Fruit fly (Drosophila melanogaster): ENCODE results near the gene Obp69a.

The Obp69a gene

DNA sequence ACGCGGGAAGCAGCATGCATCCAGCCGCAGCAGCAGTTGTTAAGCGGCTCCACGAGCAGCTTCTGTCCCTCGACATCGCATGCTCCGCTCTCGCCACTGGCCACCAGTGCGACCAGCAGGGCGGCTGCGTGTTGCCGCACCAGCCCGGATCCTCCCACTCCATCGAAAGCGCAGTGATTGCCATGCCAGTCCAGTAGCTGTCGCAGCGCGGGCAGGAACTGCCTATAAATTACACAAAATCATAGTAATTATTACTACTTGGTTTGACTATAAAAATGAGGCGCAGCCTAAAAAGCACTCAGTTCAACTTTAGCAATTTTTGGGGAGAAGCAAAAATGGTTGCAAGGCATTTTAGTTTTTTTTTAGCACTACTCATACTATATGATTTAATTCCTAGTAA lies at the start of gene Obp69a:
Gene Obp69a (plus strand): TSS at position 301 of the 400 bp plus-strand sequence.
- TF ChIP-seq pad (GFP tag; optimal IDR thresholded peaks at IDR 0.05) (no peak), Clk (GFP tag; optimal IDR thresholded peaks at IDR 0.05) (no peak), CG11617 (GFP tag; optimal IDR thresholded peaks at IDR 0.05) (no peak), toe (GFP tag; optimal IDR thresholded peaks at IDR 0.05) (no peak), CG14711 (tag; optimal IDR thresholded peaks at IDR 0.05) (no peak), cic (GFP tag; optimal IDR thresholded peaks at IDR 0.05) (no peak), CG7101 (tag; optimal IDR thresholded peaks at IDR 0.05) (no peak), Mnt (GFP tag; optimal IDR thresholded peaks at IDR 0.05) (no peak), cnc (optimal IDR thresholded peaks at IDR 0.05) (no peak), CG5204 (GFP tag; optimal IDR thresholded peaks at IDR 0.05) (no peak), kay (GFP tag; ENCODE audit: borderline replicate concordance) (no peak), CG12768 (GFP tag; optimal IDR thresholded peaks at IDR 0.05) (no peak), ovo (GFP tag; optimal IDR thresholded peaks at IDR 0.05) (no peak), CG33017 (tag; optimal IDR thresholded peaks at IDR 0.05) (no peak), bab1 (GFP tag; optimal IDR thresholded peaks at IDR 0.05) (no peak), Hr96 (GFP tag; optimal IDR thresholded peaks at IDR 0.05) (no peak), CG1620 (GFP tag; optimal IDR thresholded peaks at IDR 0.05) (no peak), Crg-1 (GFP tag; optimal IDR thresholded peaks at IDR 0.05) (no peak), CG7045 (GFP tag; optimal IDR thresholded peaks at IDR 0.05) (no peak)

DNA sequence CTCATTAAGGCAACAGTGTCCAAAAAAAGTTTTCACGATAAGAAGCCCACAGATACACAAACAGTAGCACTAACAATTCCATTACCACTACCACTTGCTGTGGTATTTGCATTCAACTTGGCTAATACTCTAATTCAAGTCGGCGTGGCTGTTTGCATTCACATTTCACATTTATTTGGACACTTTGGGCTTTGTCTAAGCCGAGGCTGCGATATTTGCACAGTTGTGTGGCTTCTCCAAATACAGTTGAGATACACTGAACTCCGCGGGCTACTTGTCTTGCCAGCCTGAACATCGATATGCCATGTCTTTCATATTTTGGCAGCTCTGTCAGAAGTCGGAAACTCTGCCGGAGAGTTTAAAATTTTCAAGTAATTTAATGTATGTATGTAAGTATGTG lies 45.7 kb upstream of the Obp69a start:
- TF ChIP-seq CG14711 (tag; optimal IDR thresholded peaks at IDR 0.05) (no peak), CG1620 (GFP tag; optimal IDR thresholded peaks at IDR 0.05) (no peak), ovo (GFP tag; optimal IDR thresholded peaks at IDR 0.05) (no peak), CG7045 (GFP tag; optimal IDR thresholded peaks at IDR 0.05) (no peak), Mnt (GFP tag; optimal IDR thresholded peaks at IDR 0.05) (no peak), Clk (GFP tag; optimal IDR thresholded peaks at IDR 0.05) (no peak), bab1 (GFP tag; optimal IDR thresholded peaks at IDR 0.05) (no peak), toe (GFP tag; optimal IDR thresholded peaks at IDR 0.05) (no peak), cnc (optimal IDR thresholded peaks at IDR 0.05) (no peak), kay (GFP tag; ENCODE audit: borderline replicate concordance) (no peak), Crg-1 (GFP tag; optimal IDR thresholded peaks at IDR 0.05) (no peak), tj (GFP tag; optimal IDR thresholded peaks at IDR 0.05) (no peak), cic (GFP tag; optimal IDR thresholded peaks at IDR 0.05) (no peak), CG5204 (GFP tag; optimal IDR thresholded peaks at IDR 0.05) (no peak), pad (GFP tag; optimal IDR thresholded peaks at IDR 0.05) (no peak), CG11617 (GFP tag; optimal IDR thresholded peaks at IDR 0.05) (no peak), CG33017 (tag; optimal IDR thresholded peaks at IDR 0.05) (no peak), CG12768 (GFP tag; optimal IDR thresholded peaks at IDR 0.05) (no peak), CG7101 (tag; optimal IDR thresholded peaks at IDR 0.05) (no peak)

dm6 chr3L:12351440-12351839 lies 44.5 kb upstream of the Obp69a start, which contains the start of gene CrzR:
Gene CrzR (minus strand): TSS chr3L:12351544.
- TF ChIP-seq CG1620 (GFP tag; optimal IDR thresholded peaks at IDR 0.05) (no peak), CG33017 (tag; optimal IDR thresholded peaks at IDR 0.05) (no peak), CG5204 (GFP tag; optimal IDR thresholded peaks at IDR 0.05) (no peak)

DNA sequence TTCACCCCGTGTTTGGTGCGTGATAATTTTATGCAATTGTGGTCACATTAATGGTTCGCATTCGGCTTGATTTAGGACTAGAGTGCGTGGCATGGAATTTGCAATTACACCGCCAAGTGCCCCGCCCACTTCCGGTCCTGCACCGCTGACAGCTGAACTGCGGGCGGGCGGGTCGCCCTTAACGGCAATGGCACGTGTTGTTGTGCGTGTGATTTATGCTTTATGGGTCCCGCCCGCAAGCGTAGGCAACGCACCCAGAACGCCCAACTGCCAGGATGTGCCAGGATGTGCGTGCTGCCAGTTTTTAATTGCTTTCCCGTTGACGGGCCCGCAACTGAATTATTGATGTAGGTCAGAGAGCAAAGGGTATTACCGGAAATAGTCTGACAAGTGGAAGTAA lies 32.2 kb upstream of the Obp69a start:
- TF ChIP-seq CG12768 (GFP tag; optimal IDR thresholded peaks at IDR 0.05) (no peak), ovo (GFP tag; optimal IDR thresholded peaks at IDR 0.05) (no peak), Crg-1 (GFP tag; optimal IDR thresholded peaks at IDR 0.05) (no peak), CG5204 (GFP tag; optimal IDR thresholded peaks at IDR 0.05) (no peak), Clk (GFP tag; optimal IDR thresholded peaks at IDR 0.05) (no peak), bab1 (GFP tag; optimal IDR thresholded peaks at IDR 0.05) (no peak), CG14711 (tag; optimal IDR thresholded peaks at IDR 0.05) (no peak), CG11617 (GFP tag; optimal IDR thresholded peaks at IDR 0.05) (no peak), cic (GFP tag; optimal IDR thresholded peaks at IDR 0.05) (no peak), pad (GFP tag; optimal IDR thresholded peaks at IDR 0.05) (no peak)

- TF ChIP-seq CG11617 (GFP tag; optimal IDR thresholded peaks at IDR 0.05): no peak
- TF ChIP-seq CG12768 (GFP tag; optimal IDR thresholded peaks at IDR 0.05): no peak
- no peak for TF ChIP-seq Crg-1 (GFP tag; optimal IDR thresholded peaks at IDR 0.05)
- no peak for TF ChIP-seq kay (GFP tag; ENCODE audit: borderline replicate concordance)
- no peak for TF ChIP-seq Mnt (GFP tag; optimal IDR thresholded peaks at IDR 0.05)
- TF ChIP-seq CG7101 (tag; optimal IDR thresholded peaks at IDR 0.05): no peak
- no peak for TF ChIP-seq toe (GFP tag; optimal IDR thresholded peaks at IDR 0.05)
- no peak for TF ChIP-seq Hr96 (GFP tag; optimal IDR thresholded peaks at IDR 0.05)
- no peak for TF ChIP-seq CG5204 (GFP tag; optimal IDR thresholded peaks at IDR 0.05)
- no peak for TF ChIP-seq CG14711 (tag; optimal IDR thresholded peaks at IDR 0.05)
- no peak for TF ChIP-seq cnc (optimal IDR thresholded peaks at IDR 0.05)
Observed at dm6 chr3L:12374420-12374819, 21.6 kb upstream of the Obp69a start.

dm6 chr3L:12380592-12380991 lies 15.4 kb upstream of the Obp69a start:
- TF ChIP-seq Hr96 (GFP tag; optimal IDR thresholded peaks at IDR 0.05) (no peak), CG7101 (tag; optimal IDR thresholded peaks at IDR 0.05) (no peak), CG1620 (GFP tag; optimal IDR thresholded peaks at IDR 0.05) (no peak), ovo (GFP tag; optimal IDR thresholded peaks at IDR 0.05) (no peak), cic (GFP tag; optimal IDR thresholded peaks at IDR 0.05) (no peak), bab1 (GFP tag; optimal IDR thresholded peaks at IDR 0.05) (peak; percentile 34), kay (GFP tag; ENCODE audit: borderline replicate concordance) (no peak), Clk (GFP tag; optimal IDR thresholded peaks at IDR 0.05) (no peak), CG11617 (GFP tag; optimal IDR thresholded peaks at IDR 0.05) (no peak), CG7045 (GFP tag; optimal IDR thresholded peaks at IDR 0.05) (no peak), pad (GFP tag; optimal IDR thresholded peaks at IDR 0.05) (no peak), CG14711 (tag; optimal IDR thresholded peaks at IDR 0.05) (no peak), toe (GFP tag; optimal IDR thresholded peaks at IDR 0.05) (no peak), CG33017 (tag; optimal IDR thresholded peaks at IDR 0.05) (no peak), tj (GFP tag; optimal IDR thresholded peaks at IDR 0.05) (peak; percentile 9), cnc (optimal IDR thresholded peaks at IDR 0.05) (no peak), Mnt (GFP tag; optimal IDR thresholded peaks at IDR 0.05) (no peak)
